Fruit fly (Drosophila melanogaster) whole organism, embryonic: Measurements from ENCODE around the gene CG14104.

Experiments used
- B-H2 ChIP-seq: fragments of 200-800 bp; sonication (Bioruptor generic); optimal IDR thresholded peaks from 2 replicates; lab custom pipeline; 2018; ENCODE audit warnings: missing biosample characterization, mild to moderate bottlenecking, missing genetic modification characterization
- CG1024 ChIP-seq: fragments of 200-800 bp; sonication (Bioruptor generic); IDR thresholded peaks from 2 replicates; pipeline ENCODE4 v1.3.6; 2022; ENCODE audit warnings: missing biosample characterization, missing genetic modification characterization
- CG10267 ChIP-seq: fragments of 200-800 bp; sonication (Bioruptor generic); optimal IDR thresholded peaks from 2 replicates; lab custom pipeline; 2018; ENCODE audit warnings: missing biosample characterization, mild to moderate bottlenecking, missing genetic modification characterization, moderate library complexity
- CG10321 ChIP-seq: fragments of 200-800 bp; sonication (Bioruptor generic); IDR thresholded peaks from 2 replicates; pipeline ENCODE4 v1.3.6; 2022; ENCODE audit warnings: missing biosample characterization, missing genetic modification characterization
- CG10654 ChIP-seq: fragments of 200-800 bp; sonication (Bioruptor generic); optimal IDR thresholded peaks from 2 replicates; lab custom pipeline; 2016; ENCODE audit warnings: missing biosample characterization, missing genetic modification characterization
- CG12659 ChIP-seq: fragments of 200-800 bp; sonication (Bioruptor generic); optimal IDR thresholded peaks from 3 replicates; lab custom pipeline; 2017; ENCODE audit warnings: mild to moderate bottlenecking, missing biosample characterization, missing genetic modification reagents, missing genetic modification characterization
- CG13287 ChIP-seq: fragments of 200-800 bp; sonication (Bioruptor generic); IDR thresholded peaks from 2 replicates; pipeline ENCODE4 v1.3.6; 2022; ENCODE audit warnings: missing biosample characterization, missing genetic modification characterization; ENCODE audit not compliant: partially characterized antibody
- CG13894 ChIP-seq: fragments of 200-800 bp; sonication (Bioruptor generic); optimal IDR thresholded peaks from 3 replicates; lab custom pipeline; 2018; ENCODE audit warnings: missing biosample characterization, mild to moderate bottlenecking, missing genetic modification characterization, moderate library complexity
- CG17186 ChIP-seq: fragments of 200-800 bp; sonication (Bioruptor generic); optimal IDR thresholded peaks from 3 replicates; lab custom pipeline; 2017; ENCODE audit warnings: missing biosample characterization, missing genetic modification reagents, missing genetic modification characterization
- CG18476 ChIP-seq: fragments of 200-800 bp; sonication (Bioruptor generic); optimal IDR thresholded peaks from 2 replicates; lab custom pipeline; 2016; ENCODE audit warnings: missing biosample characterization, mild to moderate bottlenecking, missing genetic modification characterization
- CG18764 ChIP-seq: fragments of 200-800 bp; sonication (Bioruptor generic); optimal IDR thresholded peaks from 3 replicates; lab custom pipeline; 2016; ENCODE audit warnings: missing biosample characterization, missing genetic modification characterization
- CG33557 ChIP-seq: fragments of 200-800 bp; sonication (Bioruptor generic); optimal IDR thresholded peaks from 2 replicates; lab custom pipeline; 2019; ENCODE audit warnings: missing biosample characterization, mild to moderate bottlenecking, missing genetic modification characterization, moderate library complexity
- CG4360 ChIP-seq: fragments of 200-800 bp; sonication (Bioruptor generic); IDR thresholded peaks from 2 replicates; pipeline ENCODE4 v1.3.6; 2022; ENCODE audit warnings: missing biosample characterization, missing genetic modification characterization
- CG5953 ChIP-seq: fragments of 200-800 bp; sonication (Bioruptor generic); IDR thresholded peaks from 2 replicates; pipeline ENCODE4 v1.3.6; 2022; ENCODE audit warnings: missing biosample characterization, missing genetic modification characterization
- CG6765 ChIP-seq: fragments of 200-800 bp; sonication (Bioruptor generic); optimal IDR thresholded peaks from 3 replicates; lab custom pipeline; 2017; ENCODE audit warnings: missing biosample characterization, mild to moderate bottlenecking, missing genetic modification characterization
- CG7786 ChIP-seq: fragments of 200-800 bp; sonication (Bioruptor generic); optimal IDR thresholded peaks from 2 replicates; lab custom pipeline; 2016; ENCODE audit warnings: missing biosample characterization, missing genetic modification characterization
- CG8765 ChIP-seq: fragments of 200-800 bp; sonication (Bioruptor generic); IDR thresholded peaks from 2 replicates; pipeline ENCODE4 v1.3.6; 2022; ENCODE audit warnings: missing biosample characterization, missing genetic modification characterization
- CG8924 ChIP-seq: fragments of 200-800 bp; optimal IDR thresholded peaks from 3 replicates; lab custom pipeline; 2019; ENCODE audit warnings: missing biosample characterization, mild to moderate bottlenecking, missing genetic modification characterization, moderate library complexity
- CG9215 ChIP-seq: fragments of 200-800 bp; sonication (Bioruptor generic); IDR thresholded peaks from 2 replicates; pipeline ENCODE4 v1.3.6; 2022; ENCODE audit warnings: missing biosample characterization, missing genetic modification characterization
- CHES-1-like ChIP-seq: fragments of 200-800 bp; sonication (Bioruptor generic); optimal IDR thresholded peaks from 2 replicates; lab custom pipeline; 2016; ENCODE audit warnings: missing biosample characterization, missing genetic modification characterization
- Dad ChIP-seq: fragments of 200-800 bp; sonication (Bioruptor generic); optimal IDR thresholded peaks from 3 replicates; lab custom pipeline; 2016; ENCODE audit warnings: missing biosample characterization, missing genetic modification characterization
- Dll ChIP-seq: fragments of 200-800 bp; sonication (Bioruptor generic); IDR thresholded peaks from 4 replicates; pipeline ENCODE4 v1.3.6; 2022; ENCODE audit warnings: missing biosample characterization, missing genetic modification characterization; ENCODE audit not compliant: partially characterized antibody
- E2f2 ChIP-seq: fragments of 200-800 bp; sonication (Bioruptor generic); IDR thresholded peaks from 2 replicates; pipeline ENCODE4 v1.3.6; 2022; ENCODE audit warnings: missing biosample characterization, missing genetic modification characterization
- HmgD ChIP-seq: fragments of 200-800 bp; sonication (Bioruptor generic); optimal IDR thresholded peaks from 3 replicates; lab custom pipeline; 2016; ENCODE audit warnings: missing biosample characterization, missing genetic modification characterization
- MBD-R2 ChIP-seq: fragments of 200-800 bp; sonication (Bioruptor generic); IDR thresholded peaks from 2 replicates; pipeline ENCODE4 v1.3.6; 2022; ENCODE audit warnings: missing biosample characterization, missing genetic modification characterization
- Mes4 ChIP-seq: fragments of 200-800 bp; sonication (Bioruptor generic); optimal IDR thresholded peaks from 2 replicates; lab custom pipeline; 2016; ENCODE audit warnings: missing biosample characterization, missing genetic modification characterization
- Nf-YB ChIP-seq: fragments of 200-800 bp; sonication (Bioruptor generic); optimal IDR thresholded peaks from 3 replicates; lab custom pipeline; 2019; ENCODE audit warnings: missing biosample characterization, mild to moderate bottlenecking, missing genetic modification characterization, moderate library complexity
- Usf ChIP-seq: fragments of 200-800 bp; sonication (Bioruptor generic); optimal IDR thresholded peaks from 2 replicates; lab custom pipeline; 2017; ENCODE audit warnings: missing genotype, missing biosample characterization, missing genetic modification characterization
- amos ChIP-seq: fragments of 200-800 bp; sonication (Bioruptor generic); IDR thresholded peaks from 2 replicates; pipeline ENCODE4 v1.3.6; 2022; ENCODE audit warnings: missing biosample characterization, missing genetic modification characterization; ENCODE audit not compliant: partially characterized antibody
- ap ChIP-seq: fragments of 200-800 bp; sonication (Bioruptor generic); IDR thresholded peaks from 2 replicates; pipeline ENCODE4 v1.3.6; 2022; ENCODE audit warnings: missing biosample characterization, missing genetic modification characterization
- bbx ChIP-seq: fragments of 200-800 bp; sonication (Bioruptor generic); IDR thresholded peaks from 2 replicates; pipeline ENCODE4 v1.3.6; 2022; ENCODE audit warnings: missing biosample characterization, missing genetic modification characterization; ENCODE audit not compliant: partially characterized antibody
- caup ChIP-seq: fragments of 200-800 bp; sonication (Bioruptor generic); optimal IDR thresholded peaks from 3 replicates; lab custom pipeline; 2017; ENCODE audit warnings: missing biosample characterization, mild to moderate bottlenecking, missing genetic modification characterization, moderate library complexity; ENCODE audit not compliant: severe bottlenecking
- ci ChIP-seq: fragments of 200-800 bp; sonication (Bioruptor generic); IDR thresholded peaks from 3 replicates; pipeline ENCODE4 v1.3.6; 2022; ENCODE audit warnings: missing biosample characterization, missing genetic modification characterization
- dmrt11E ChIP-seq: fragments of 200-800 bp; sonication (Bioruptor generic); optimal IDR thresholded peaks from 3 replicates; lab custom pipeline; 2018; ENCODE audit warnings: missing biosample characterization, mild to moderate bottlenecking, missing genetic modification characterization, moderate library complexity
- fd96Cb ChIP-seq: fragments of 200-800 bp; sonication (Bioruptor generic); optimal IDR thresholded peaks from 2 replicates; lab custom pipeline; 2018; ENCODE audit warnings: missing biosample characterization, mild to moderate bottlenecking, missing genetic modification characterization, moderate library complexity
- gcm ChIP-seq: fragments of 200-800 bp; sonication (Bioruptor generic); optimal IDR thresholded peaks from 2 replicates; lab custom pipeline; 2019; ENCODE audit warnings: missing biosample characterization, mild to moderate bottlenecking, missing genetic modification characterization, moderate library complexity
- gcm2 ChIP-seq: fragments of 200-800 bp; sonication (Bioruptor generic); optimal IDR thresholded peaks from 2 replicates; lab custom pipeline; 2016; ENCODE audit warnings: missing biosample characterization, missing genetic modification characterization
- ken ChIP-seq: fragments of 200-800 bp; sonication (Bioruptor generic); IDR thresholded peaks from 3 replicates; pipeline ENCODE4 v1.3.6; 2022; ENCODE audit warnings: missing biosample characterization, missing genetic modification characterization
- lmd ChIP-seq: fragments of 200-800 bp; sonication (Bioruptor generic); IDR thresholded peaks from 2 replicates; pipeline ENCODE4 v1.3.6; 2022; ENCODE audit warnings: missing biosample characterization, missing genetic modification characterization
- mirr ChIP-seq: fragments of 200-800 bp; sonication (Bioruptor generic); optimal IDR thresholded peaks from 3 replicates; lab custom pipeline; 2018; ENCODE audit warnings: missing biosample characterization, mild to moderate bottlenecking, missing genetic modification characterization
- nerfin-1 ChIP-seq: fragments of 200-800 bp; sonication (Bioruptor generic); optimal IDR thresholded peaks from 3 replicates; lab custom pipeline; 2019; ENCODE audit warnings: missing biosample characterization, mild to moderate bottlenecking, missing genetic modification characterization, moderate library complexity
- onecut ChIP-seq: fragments of 200-800 bp; sonication (Bioruptor generic); IDR thresholded peaks from 2 replicates; pipeline ENCODE4 v1.3.6; 2022; ENCODE audit warnings: missing biosample characterization, missing genetic modification characterization
- pum ChIP-seq: fragments of 200-800 bp; sonication (Bioruptor generic); optimal IDR thresholded peaks from 2 replicates; lab custom pipeline; 2016; ENCODE audit warnings: missing biosample characterization, missing genetic modification characterization
- salm ChIP-seq: fragments of 200-800 bp; sonication (Bioruptor generic); optimal IDR thresholded peaks from 2 replicates; lab custom pipeline; 2018; ENCODE audit warnings: missing biosample characterization, mild to moderate bottlenecking, missing genetic modification characterization
- scrt ChIP-seq: fragments of 200-800 bp; sonication (Bioruptor generic); optimal IDR thresholded peaks from 2 replicates; lab custom pipeline; 2018; ENCODE audit warnings: missing biosample characterization, mild to moderate bottlenecking, missing genetic modification characterization, moderate library complexity
- sr ChIP-seq: fragments of 200-800 bp; sonication (Bioruptor generic); IDR thresholded peaks from 3 replicates; pipeline ENCODE4 v1.3.6; 2022; ENCODE audit warnings: missing biosample characterization, missing genetic modification characterization
- tin ChIP-seq: fragments of 200-800 bp; sonication (Bioruptor generic); optimal IDR thresholded peaks from 3 replicates; lab custom pipeline; 2016; ENCODE audit warnings: missing biosample characterization, missing genetic modification characterization
- trem ChIP-seq: fragments of 200-800 bp; optimal IDR thresholded peaks from 3 replicates; lab custom pipeline; 2019; ENCODE audit warnings: missing biosample characterization, mild to moderate bottlenecking, missing genetic modification characterization, moderate library complexity
- vfl ChIP-seq: fragments of 200-800 bp; sonication (Bioruptor generic); optimal IDR thresholded peaks from 2 replicates; lab custom pipeline; 2016; ENCODE audit warnings: missing biosample characterization, missing genetic modification characterization
- zfh1 ChIP-seq: fragments of 200-800 bp; sonication (Bioruptor generic); IDR thresholded peaks from 3 replicates; pipeline ENCODE4 v1.3.6; 2022; ENCODE audit warnings: missing biosample characterization, missing genetic modification characterization

The CG14104 gene

dm6 chr3L:19834143-19834794, 27.3 kb upstream of the CG14104 start, which contains the start of the genes trc and CG32221 (continued):
- TF ChIP-seq CG10321 (GFP tag; lab: Robert Waterston, UW): peak; percentile 21; the same call in 1 of the 2 replicates
- TF ChIP-seq mirr (GFP tag; lab: Kevin White, UChicago): peak; percentile 66
- peak; percentile 14 for TF ChIP-seq Dad
- peak; percentile 81 for TF ChIP-seq ci (GFP tag; lab: Robert Waterston, UW)
- peak; percentile 44 for TF ChIP-seq trem (tag; lab: Kevin White, UChicago)
- TF ChIP-seq gcm (GFP tag; lab: Kevin White, UChicago): no peak
- TF ChIP-seq MBD-R2 (GFP tag; lab: Robert Waterston, UW): peak; percentile 81
- peak; percentile 41; the same call in 1 of the 2 replicates for TF ChIP-seq E2f2
- TF ChIP-seq CG8765 (GFP tag; lab: Robert Waterston, UW): no peak
- no peak for TF ChIP-seq scrt (GFP tag; lab: Kevin White, UChicago)
- no peak for TF ChIP-seq CG4360
- peak; percentile 13 for TF ChIP-seq Nf-YB (GFP tag; lab: Kevin White, UChicago)
- no peak for TF ChIP-seq Mes4
- peak; percentile 52; the same call in 2 of the 3 replicates for TF ChIP-seq zfh1 (GFP tag; lab: Robert Waterston, UW)
- TF ChIP-seq Usf (GFP tag; lab: Kevin White, UChicago): no peak
- peak; percentile 81 for TF ChIP-seq bbx (GFP tag; lab: Robert Waterston, UW)
- TF ChIP-seq CG9215 (GFP tag; lab: Robert Waterston, UW): no peak
- TF ChIP-seq sr: peak; percentile 54; the same call in 1 of the 3 replicates
- TF ChIP-seq lmd (GFP tag; lab: Robert Waterston, UW): peak; percentile 36; the same call in 1 of the 2 replicates
- peak; percentile 53 for TF ChIP-seq CG10267
- TF ChIP-seq ap: no peak
- peak; percentile 54 for TF ChIP-seq nerfin-1 (tag; lab: Kevin White, UChicago)
- TF ChIP-seq CG13287: peak; percentile 67
- TF ChIP-seq caup: no peak
- peak; percentile 24 for TF ChIP-seq CG18764 (GFP tag; lab: Kevin White, UChicago)
- no peak for TF ChIP-seq gcm2 (GFP tag; lab: Kevin White, UChicago)
- TF ChIP-seq HmgD: no peak
- TF ChIP-seq CG17186 (GFP tag; lab: Kevin White, UChicago): peak; percentile 51
- no peak for TF ChIP-seq fd96Cb (tag; lab: Kevin White, UChicago)
- peak; percentile 34 for TF ChIP-seq tin (GFP tag; lab: Kevin White, UChicago)
- TF ChIP-seq CG18476 (GFP tag; lab: Kevin White, UChicago): no peak
- TF ChIP-seq CG1024 (GFP tag; lab: Robert Waterston, UW): no peak
- TF ChIP-seq dmrt11E (tag; lab: Kevin White, UChicago): peak; percentile 13
- no peak for TF ChIP-seq CG13894
- TF ChIP-seq vfl (GFP tag; lab: Kevin White, UChicago): no peak
- peak; percentile 51 for TF ChIP-seq CG6765 (GFP tag; lab: Kevin White, UChicago)
- TF ChIP-seq CG7786 (GFP tag; lab: Kevin White, UChicago): no peak
- peak; percentile 1 for TF ChIP-seq pum (GFP tag; lab: Kevin White, UChicago)
- TF ChIP-seq CG5953 (GFP tag; lab: Robert Waterston, UW): no peak
- no peak for TF ChIP-seq salm
- peak; percentile 37 for TF ChIP-seq CG33557 (GFP tag; lab: Kevin White, UChicago)
- TF ChIP-seq amos (GFP tag; lab: Robert Waterston, UW): peak; percentile 81
- peak; percentile 33 for TF ChIP-seq CG8924 (tag; lab: Kevin White, UChicago)
- peak; percentile 91 for TF ChIP-seq CG12659 (GFP tag; lab: Kevin White, UChicago)
- TF ChIP-seq CHES-1-like (GFP tag; lab: Kevin White, UChicago): peak; percentile 15
- TF ChIP-seq ken (GFP tag; lab: Robert Waterston, UW): peak; percentile 53; the same call in 2 of the 3 replicates
- TF ChIP-seq CG10654 (GFP tag; lab: Kevin White, UChicago): peak; percentile 10
- peak; percentile 67 for TF ChIP-seq Dll
- peak; percentile 71 for TF ChIP-seq onecut (GFP tag; lab: Robert Waterston, UW)
- peak; percentile 89 for TF ChIP-seq B-H2 (GFP tag; lab: Kevin White, UChicago)
